Fruit fly (Drosophila melanogaster) whole organism, wandering third instar larva: Measurements from ENCODE around the gene CG2854.

Experiments used
- CG32264 ChIP-seq: fragments of 200-800 bp; sonication (Bioruptor generic); optimal IDR thresholded peaks from 2 replicates; lab custom pipeline; 2016; ENCODE audit warnings: missing biosample characterization, missing genetic modification characterization
- HLH106 ChIP-seq: fragments of 200-800 bp; optimal IDR thresholded peaks from 3 replicates; lab custom pipeline; 2019; ENCODE audit warnings: missing biosample characterization, mild to moderate bottlenecking, missing genetic modification characterization, moderate library complexity
- Hr78 ChIP-seq: fragments of >200 bp; optimal IDR thresholded peaks from 2 replicates; lab custom pipeline; 2017; ENCODE audit warnings: missing biosample characterization, missing genetic modification characterization
- Myc ChIP-seq: fragments of >200 bp; optimal IDR thresholded peaks from 2 replicates; lab custom pipeline; 2017
- br ChIP-seq: fragments of 200-800 bp; sonication (Bioruptor generic); optimal IDR thresholded peaks from 2 replicates; lab custom pipeline; 2016; ENCODE audit warnings: missing biosample characterization, missing genetic modification characterization
- dl ChIP-seq, 2 experiments: fragments of 175-275, 200-275 bp in 1 of 2; fragments of 200-275 bp in 1 of 2; sonication (Bioruptor generic); optimal IDR thresholded peaks; lab custom pipeline; 2018; ENCODE audit warnings: mild to moderate bottlenecking in 2 of 2, missing biosample characterization in 2 of 2, missing genetic modification characterization in 2 of 2, moderate library complexity in 2 of 2; ENCODE audit not compliant: partially characterized antibody in 2 of 2, insufficient read depth in 1 of 2

DNA sequence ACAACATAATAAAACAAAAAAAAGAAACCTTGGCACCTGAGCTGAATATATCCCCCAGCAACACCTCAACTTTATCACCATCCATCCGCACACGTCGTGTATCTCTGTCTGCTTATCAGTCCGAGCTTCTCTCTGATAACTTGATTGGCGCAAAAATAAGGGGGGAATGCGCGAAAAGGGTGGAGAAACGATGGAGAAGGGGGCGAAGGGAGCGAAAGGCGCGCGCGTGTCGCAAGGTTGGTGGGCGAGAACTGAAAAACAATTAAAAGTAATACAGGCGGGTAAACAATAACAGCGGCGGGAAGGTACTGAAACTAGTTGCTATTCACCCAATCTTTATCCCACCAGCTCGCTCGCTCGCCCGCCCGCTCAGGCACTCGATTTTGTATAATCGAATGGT is 40.7 kb upstream of the CG2854 start:
- TF ChIP-seq Myc (lab: Kevin White, UChicago) (no peak), dl (GFP tag; optimal IDR thresholded peaks at IDR 0.05; lab: Kevin White, UChicago; ENCODE audit: insufficient read depth in 1 of 2, partially characterized antibody in 2 of 2) (no peak), Hr78 (GFP tag; lab: Kevin White, UChicago) (no peak), HLH106 (tag; lab: Kevin White, UChicago) (no peak), CG32264 (no peak), br (no peak)
